Fruit fly (Drosophila melanogaster): ENCODE data around the gene CG11601.

Gene CG11601

DNA sequence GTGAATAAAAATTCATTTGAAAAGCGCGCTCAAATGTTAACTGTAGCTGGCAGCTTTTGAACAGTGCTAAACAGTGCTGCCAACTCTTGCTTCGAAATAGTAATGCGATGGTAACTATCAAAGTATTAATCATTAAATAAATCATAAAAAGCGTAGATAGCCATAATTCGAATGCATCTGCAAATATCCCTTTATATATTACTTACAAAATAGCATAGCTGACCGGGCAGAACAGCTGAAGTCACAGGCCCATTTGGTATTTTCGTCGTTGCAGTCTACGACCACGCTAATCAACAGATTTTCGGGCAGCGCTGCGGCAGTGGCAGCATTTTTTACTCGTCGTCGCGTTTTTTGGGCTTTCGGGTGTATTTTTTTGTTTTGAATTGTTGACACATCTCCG, 22.6 kb upstream of the CG11601 start, which contains the start of gene Plc21C (continued):
- TF ChIP-seq btn (GFP tag; optimal IDR thresholded peaks at IDR 0.05): no peak
- peak; percentile 65 for TF ChIP-seq Sry-δ (GFP tag; optimal IDR thresholded peaks at IDR 0.05)
- peak; percentile 42 for TF ChIP-seq CG7928 (GFP tag; optimal IDR thresholded peaks at IDR 0.05)
- no peak for TF ChIP-seq nerfin-2 (GFP tag; IDR thresholded peaks at IDR 0.05; ENCODE audit: partially characterized antibody)
- TF ChIP-seq NC2β (GFP tag; optimal IDR thresholded peaks at IDR 0.05): peak; percentile 67
- TF ChIP-seq pita (GFP tag; optimal IDR thresholded peaks at IDR 0.05): no peak
- TF ChIP-seq unpg (GFP tag; optimal IDR thresholded peaks at IDR 0.05): no peak
- TF ChIP-seq lmd (GFP tag; IDR thresholded peaks at IDR 0.05): no peak
- TF ChIP-seq CG15011 (GFP tag; optimal IDR thresholded peaks at IDR 0.05): no peak
- TF ChIP-seq Dref (GFP tag; IDR thresholded peaks at IDR 0.05): peak; percentile 41; the same call in 1 of the 2 replicates
- TF ChIP-seq scrt (GFP tag; optimal IDR thresholded peaks at IDR 0.05): peak; percentile 12
- TF ChIP-seq CG14965 (GFP tag; optimal IDR thresholded peaks at IDR 0.05; ENCODE audit: borderline replicate concordance): no peak
- TF ChIP-seq CG4820 (GFP tag; optimal IDR thresholded peaks at IDR 0.05): peak; percentile 7
- TF ChIP-seq CG7963 (GFP tag; IDR thresholded peaks at IDR 0.05; ENCODE audit: partially characterized antibody): no peak
- TF ChIP-seq CG4854 (GFP tag; optimal IDR thresholded peaks at IDR 0.05): peak; percentile 71
- peak; percentile 44 for TF ChIP-seq CG13287 (GFP tag; IDR thresholded peaks at IDR 0.05; ENCODE audit: partially characterized antibody)
- peak; percentile 26 for TF ChIP-seq CG4424 (GFP tag; optimal IDR thresholded peaks at IDR 0.05)
- 0 out of 3 replicates have a peak, but pooled peaks have one; percentile 20 for TF ChIP-seq CG11695 (GFP tag; IDR thresholded peaks at IDR 0.05)
- no peak for TF ChIP-seq CG4730 (GFP tag; IDR thresholded peaks at IDR 0.05)
- TF ChIP-seq emc (GFP tag; optimal IDR thresholded peaks at IDR 0.05): peak; percentile 5
- peak; percentile 49 for TF ChIP-seq NK7.1 (GFP tag; optimal IDR thresholded peaks at IDR 0.05)
- no peak for TF ChIP-seq Tbp (GFP tag; optimal IDR thresholded peaks at IDR 0.05)
- no peak for TF ChIP-seq CG17328 (GFP tag; IDR thresholded peaks at IDR 0.05)
- no peak for TF ChIP-seq zf30C (GFP tag; optimal IDR thresholded peaks at IDR 0.05)
- no peak for TF ChIP-seq bbx (GFP tag; IDR thresholded peaks at IDR 0.05; ENCODE audit: partially characterized antibody)
- peak; percentile 64 for TF ChIP-seq BEAF-32 (GFP tag; optimal IDR thresholded peaks at IDR 0.05)
- TF ChIP-seq gsb-n (tag; optimal IDR thresholded peaks at IDR 0.05): peak; percentile 36
- TF ChIP-seq grau (tag; optimal IDR thresholded peaks at IDR 0.05): peak; percentile 58
- TF ChIP-seq CG15073 (GFP tag; optimal IDR thresholded peaks at IDR 0.05): no peak
- no peak for TF ChIP-seq CG6791 (GFP tag; IDR thresholded peaks at IDR 0.05; ENCODE audit: partially characterized antibody)
- peak; percentile 41 for TF ChIP-seq jumu (GFP tag; optimal IDR thresholded peaks at IDR 0.05)
- peak; percentile 74 for TF ChIP-seq CG10267 (tag; optimal IDR thresholded peaks at IDR 0.05)
- peak; percentile 18 for TF ChIP-seq CG16863 (GFP tag; optimal IDR thresholded peaks at IDR 0.05)
- no peak for TF ChIP-seq Rx (GFP tag; IDR thresholded peaks at IDR 0.05)
- peak; percentile 53 for TF ChIP-seq fu2 (GFP tag; optimal IDR thresholded peaks at IDR 0.05)
- no peak for TF ChIP-seq B-H1 (GFP tag; IDR thresholded peaks at IDR 0.05)
- TF ChIP-seq bigmax (GFP tag; optimal IDR thresholded peaks at IDR 0.05): no peak
- TF ChIP-seq CG10209 (GFP tag; optimal IDR thresholded peaks at IDR 0.05): peak; percentile 11
- TF ChIP-seq CG8478 (optimal IDR thresholded peaks at IDR 0.05): no peak
- TF ChIP-seq CG9932 (GFP tag; IDR thresholded peaks at IDR 0.05): peak; percentile 65
- no peak for TF ChIP-seq pan (optimal IDR thresholded peaks at IDR 0.05)
- TF ChIP-seq pan (GFP tag; optimal IDR thresholded peaks at IDR 0.05 in 1 of 2, IDR thresholded peaks at IDR 0.05 in 1 of 2): no peak
- TF ChIP-seq kay (GFP tag; optimal IDR thresholded peaks at IDR 0.05): peak; percentile 21
- TF ChIP-seq Trl (optimal IDR thresholded peaks at IDR 0.05): no peak
- TF ChIP-seq Trl (GFP tag; optimal IDR thresholded peaks at IDR 0.05): no peak
- TF ChIP-seq hkb (optimal IDR thresholded peaks at IDR 0.05): no peak
- TF ChIP-seq hkb (GFP tag; IDR thresholded peaks at IDR 0.05): 0 out of 2 replicates have a peak, but pooled peaks have one; percentile 19
- no peak for TF ChIP-seq ase (GFP tag; IDR thresholded peaks at IDR 0.05)
- TF ChIP-seq tin (GFP tag; optimal IDR thresholded peaks at IDR 0.05): peak; percentile 42
- TF ChIP-seq NC2α (GFP tag; optimal IDR thresholded peaks at IDR 0.05): no peak
- TF ChIP-seq Doc3 (GFP tag; IDR thresholded peaks at IDR 0.05; ENCODE audit: partially characterized antibody): no peak
- no peak for TF ChIP-seq sr (GFP tag; IDR thresholded peaks at IDR 0.05)
- peak; percentile 68 for TF ChIP-seq phol (tag; optimal IDR thresholded peaks at IDR 0.05)

Measured in whole organism, embryonic.